Worm (Caenorhabditis elegans): ENCODE data around the gene phlp-2.

phlp-2 gene

DNA sequence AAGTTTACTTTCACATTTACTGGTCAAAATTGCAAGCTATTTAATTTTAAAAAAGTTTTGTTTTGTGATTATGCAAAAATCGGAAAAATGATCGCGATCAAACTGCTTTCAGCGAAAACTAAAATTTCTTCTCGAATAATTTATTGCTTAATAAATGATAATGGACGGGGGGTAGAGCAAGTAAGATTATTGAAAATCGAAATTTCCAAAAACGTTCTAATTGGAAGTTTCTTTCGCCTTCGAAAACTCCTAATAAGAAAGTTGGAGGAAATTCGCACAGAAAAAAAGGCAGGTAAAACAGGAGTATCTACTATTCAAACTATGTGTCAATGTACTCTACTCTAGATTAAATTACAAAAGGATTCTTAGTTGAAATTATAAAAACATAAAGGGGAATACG lies 37.1 kb upstream of the phlp-2 start:
- TF ChIP-seq ets-5 (GFP tag; IDR thresholded peaks at IDR 0.05) (no peak), ztf-11 (tag; optimal IDR thresholded peaks at IDR 0.05) (no peak), mdl-1 (tag; optimal IDR thresholded peaks at IDR 0.05) (no peak), nhr-84 (tag; optimal IDR thresholded peaks at IDR 0.05) (no peak), lin-35 (GFP tag; optimal IDR thresholded peaks at IDR 0.05) (no peak), nhr-76 (tag; optimal IDR thresholded peaks at IDR 0.05) (no peak), fos-1 (tag; optimal IDR thresholded peaks at IDR 0.05) (no peak)

ce11 chrIII:4175489-4175888 lies 33.8 kb upstream of the phlp-2 start:
- no peak for TF ChIP-seq tbx-2 (tag; optimal IDR thresholded peaks at IDR 0.05)
- TF ChIP-seq fkh-10 (GFP tag; optimal IDR thresholded peaks at IDR 0.05), result no peak
- TF ChIP-seq unc-62 (GFP tag; optimal IDR thresholded peaks at IDR 0.05), result no peak
- no peak for TF ChIP-seq unc-98 (GFP tag; IDR thresholded peaks at IDR 0.05)
- no peak for TF ChIP-seq ceh-88 (GFP tag; IDR thresholded peaks at IDR 0.05)
- TF ChIP-seq unc-130 (tag; optimal IDR thresholded peaks at IDR 0.05), result no peak
- no peak for TF ChIP-seq C16A3.4 (tag; optimal IDR thresholded peaks at IDR 0.05)
- TF ChIP-seq ama-1 (optimal IDR thresholded peaks at IDR 0.05), result no peak
- no peak for TF ChIP-seq hpl-2 (GFP tag; optimal IDR thresholded peaks at IDR 0.05)
- TF ChIP-seq C34B4.2 (tag; optimal IDR thresholded peaks at IDR 0.05), result no peak
- TF ChIP-seq ceh-8 (GFP tag; optimal IDR thresholded peaks at IDR 0.05), result no peak
- TF ChIP-seq mep-1 (tag; optimal IDR thresholded peaks at IDR 0.05), result no peak
- TF ChIP-seq nhr-11 (tag; optimal IDR thresholded peaks at IDR 0.05), result no peak
- no peak for TF ChIP-seq fos-1 (tag; optimal IDR thresholded peaks at IDR 0.05)
- no peak for TF ChIP-seq ztf-11 (tag; optimal IDR thresholded peaks at IDR 0.05)
- TF ChIP-seq egl-27 (tag; optimal IDR thresholded peaks at IDR 0.05), result no peak
- no peak for TF ChIP-seq alr-1 (tag; optimal IDR thresholded peaks at IDR 0.05; ENCODE audit: borderline replicate concordance)
- TF ChIP-seq fkh-4 (tag; optimal IDR thresholded peaks at IDR 0.05; ENCODE audit: borderline replicate concordance), result no peak
- no peak for TF ChIP-seq irx-1 (tag; optimal IDR thresholded peaks at IDR 0.05)
- TF ChIP-seq tlp-1 (tag; optimal IDR thresholded peaks at IDR 0.05), result no peak

- TF ChIP-seq efl-1 (optimal IDR thresholded peaks at IDR 0.05) (peak in 1 of 2 experiments; percentile 58), efl-1 (GFP tag; optimal IDR thresholded peaks at IDR 0.05 in 1 of 2) (no peak), lir-3 (tag; optimal IDR thresholded peaks at IDR 0.05; ENCODE audit: poor library complexity) (no peak)
These were observed 33.1 kb upstream of the phlp-2 start, which contains the start of the genes hrde-1 and C16C10.13 for ce11 chrIII:4176109-4176596. Gene hrde-1 (minus strand): TSS chrIII:4176159. Gene C16C10.13 (plus strand): TSS chrIII:4176440.

DNA sequence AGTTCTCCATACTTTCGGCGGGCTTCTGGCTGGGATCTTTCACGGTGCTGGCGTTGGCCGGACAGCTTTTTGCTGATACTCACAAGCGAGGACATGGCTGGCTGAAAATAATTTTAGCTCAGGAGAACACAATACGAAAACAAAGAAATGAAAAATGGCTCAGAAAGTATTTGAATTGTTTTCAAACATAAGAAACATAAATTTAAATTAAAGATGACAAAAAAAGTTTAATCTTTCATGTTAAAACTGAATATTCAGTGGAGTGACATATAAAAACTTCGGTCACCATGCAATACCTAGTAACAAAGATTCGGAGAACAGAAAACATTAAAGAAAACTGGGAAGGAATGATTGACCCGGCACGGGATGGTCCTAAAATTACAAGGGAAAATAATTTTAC lies 30.7 kb upstream of the phlp-2 start, which contains the start of gene C16C10.2:
C16C10.2 (minus strand) TSS at position 101 of the 400 bp plus-strand sequence.
- TF ChIP-seq egl-27 (tag; optimal IDR thresholded peaks at IDR 0.05) (no peak), ceh-8 (GFP tag; optimal IDR thresholded peaks at IDR 0.05) (no peak), nhr-71 (tag; optimal IDR thresholded peaks at IDR 0.05) (no peak), Y116A8C.19 (tag; optimal IDR thresholded peaks at IDR 0.05; ENCODE audit: borderline replicate concordance) (no peak), lsy-2 (tag; optimal IDR thresholded peaks at IDR 0.05) (no peak), fkh-10 (GFP tag; optimal IDR thresholded peaks at IDR 0.05) (no peak), efl-1 (optimal IDR thresholded peaks at IDR 0.05) (no peak), efl-1 (GFP tag; optimal IDR thresholded peaks at IDR 0.05 in 1 of 2) (no peak), lin-13 (GFP tag; optimal IDR thresholded peaks at IDR 0.05) (no peak), blmp-1 (tag; optimal IDR thresholded peaks at IDR 0.05) (no peak), nhr-237 (tag; optimal IDR thresholded peaks at IDR 0.05) (no peak), unc-30 (tag; optimal IDR thresholded peaks at IDR 0.05) (no peak), mep-1 (tag; optimal IDR thresholded peaks at IDR 0.05) (no peak), nhr-47 (tag; optimal IDR thresholded peaks at IDR 0.05) (no peak), efl-3 (GFP tag; optimal IDR thresholded peaks at IDR 0.05) (no peak), nhr-12 (tag; optimal IDR thresholded peaks at IDR 0.05) (no peak), mdl-1 (tag; optimal IDR thresholded peaks at IDR 0.05) (no peak), C34B4.2 (tag; optimal IDR thresholded peaks at IDR 0.05) (no peak), egl-13 (tag; optimal IDR thresholded peaks at IDR 0.05) (no peak)
